Worm (Caenorhabditis elegans): ENCODE results near the gene hsp-90.

Gene hsp-90

DNA sequence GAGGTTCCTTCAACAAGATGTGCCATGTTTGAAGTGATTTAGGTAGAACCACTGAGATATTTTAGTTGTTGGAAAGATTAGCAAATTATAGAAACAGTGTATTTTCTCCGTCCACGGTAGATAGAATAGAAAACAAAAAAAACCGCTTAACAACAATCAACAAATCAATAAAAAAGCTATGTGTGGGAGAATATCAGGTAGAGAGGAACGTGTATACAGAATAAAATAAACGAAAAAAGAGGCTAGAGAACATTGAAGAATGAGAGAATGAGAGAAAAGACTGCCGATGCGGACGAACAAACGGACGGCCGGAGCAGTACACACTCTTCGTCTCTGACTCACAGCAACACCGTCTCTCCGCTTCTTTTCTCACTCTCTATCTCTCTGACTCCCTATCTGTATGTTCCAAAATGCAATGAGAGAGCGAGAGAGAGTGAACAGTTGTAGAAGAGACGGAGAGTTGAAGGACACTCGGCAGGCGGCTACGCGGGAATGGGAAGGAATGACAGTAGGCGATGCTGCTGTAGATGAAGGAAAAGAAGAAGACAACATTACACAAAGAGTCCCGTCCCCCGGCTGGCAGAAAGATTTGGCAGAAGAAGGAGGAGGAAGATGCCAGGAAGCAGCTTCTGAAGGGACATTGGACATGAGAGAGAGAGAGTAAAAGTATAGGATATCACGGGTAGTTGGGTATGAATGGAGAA lies 12.0 kb downstream of the hsp-90 start, which contains the start of gene unc-112 (continued):
- no peak for TF ChIP-seq saeg-2 (GFP tag; IDR thresholded peaks at IDR 0.05)
- no peak for TF ChIP-seq snpc-4 (tag; optimal IDR thresholded peaks at IDR 0.05)
- TF ChIP-seq mdl-1 (tag; optimal IDR thresholded peaks at IDR 0.05) = peak in 1 of 2 experiments; percentile 77
- no peak for TF ChIP-seq madf-9 (GFP tag; conservative IDR thresholded peaks at IDR 0.05)
- no peak for TF ChIP-seq unc-130 (GFP tag; optimal IDR thresholded peaks at IDR 0.05)

DNA sequence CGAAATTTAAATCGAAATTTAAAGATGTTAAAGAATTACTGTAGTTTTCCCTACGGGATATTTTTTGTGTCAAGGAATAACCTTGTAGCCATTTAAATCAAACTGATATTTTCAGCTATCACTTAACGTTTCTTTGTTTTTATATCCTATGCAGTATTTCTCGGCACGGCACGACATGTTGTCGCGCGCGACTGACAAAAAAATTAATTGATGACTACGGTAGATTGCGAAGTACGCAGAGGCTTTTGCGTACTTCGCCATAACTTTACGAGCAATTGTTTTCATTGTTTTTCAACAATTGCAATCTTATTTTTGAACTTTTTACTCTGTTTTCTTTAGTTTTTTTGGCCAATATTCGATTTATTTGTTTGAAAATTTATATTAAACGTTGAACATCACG lies 13.3 kb downstream of the hsp-90 start:
- no peak for TF ChIP-seq dmd-9 (GFP tag; IDR thresholded peaks at IDR 0.05)
- TF ChIP-seq Y48G9A.11 (GFP tag; IDR thresholded peaks at IDR 0.05) = no peak
- no peak for TF ChIP-seq daf-16 (GFP tag; optimal IDR thresholded peaks at IDR 0.05)
- TF ChIP-seq daf-16 (tag; optimal IDR thresholded peaks at IDR 0.05) = no peak
- no peak for TF ChIP-seq madf-5 (GFP tag; IDR thresholded peaks at IDR 0.05)
- TF ChIP-seq unc-39 (tag; optimal IDR thresholded peaks at IDR 0.05) = no peak
- no peak for TF ChIP-seq egl-27 (tag; optimal IDR thresholded peaks at IDR 0.05)
- TF ChIP-seq gei-8 (GFP tag; optimal IDR thresholded peaks at IDR 0.05) = no peak
- no peak for TF ChIP-seq dpl-1 (GFP tag; optimal IDR thresholded peaks at IDR 0.05)
- TF ChIP-seq R02D3.7 (tag; optimal IDR thresholded peaks at IDR 0.05) = no peak
- TF ChIP-seq hmg-1.1 (GFP tag; IDR thresholded peaks at IDR 0.05) = no peak
- TF ChIP-seq lir-3 (tag; optimal IDR thresholded peaks at IDR 0.05) = no peak
- no peak for TF ChIP-seq zip-2 (tag; optimal IDR thresholded peaks at IDR 0.05)

DNA sequence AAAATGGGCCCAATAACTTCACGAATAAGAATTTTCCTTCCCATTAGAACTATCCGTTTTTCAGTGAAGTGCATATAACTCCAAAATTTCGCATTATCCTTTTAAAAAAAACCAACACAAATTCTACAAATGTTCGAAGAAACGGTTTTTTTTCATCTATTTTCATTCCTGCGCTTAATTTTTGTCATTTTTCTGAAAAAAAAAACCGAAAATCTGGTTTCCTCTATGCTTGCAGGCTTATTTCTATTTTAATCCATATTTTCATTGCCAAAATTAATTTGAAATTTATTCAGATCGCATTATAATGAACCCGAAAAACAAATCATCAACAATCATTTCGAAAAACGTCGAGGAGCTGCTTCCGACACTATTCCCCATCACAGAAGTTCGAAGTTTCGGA lies 13.9 kb downstream of the hsp-90 start, which contains the start of gene set-5:
set-5 (plus strand) TSS at position 301 of the 400 bp plus-strand sequence.
- TF ChIP-seq T26A8.4 (GFP tag; IDR thresholded peaks at IDR 0.05) (no peak), aha-1 (tag) (peak; percentile 26)

DNA sequence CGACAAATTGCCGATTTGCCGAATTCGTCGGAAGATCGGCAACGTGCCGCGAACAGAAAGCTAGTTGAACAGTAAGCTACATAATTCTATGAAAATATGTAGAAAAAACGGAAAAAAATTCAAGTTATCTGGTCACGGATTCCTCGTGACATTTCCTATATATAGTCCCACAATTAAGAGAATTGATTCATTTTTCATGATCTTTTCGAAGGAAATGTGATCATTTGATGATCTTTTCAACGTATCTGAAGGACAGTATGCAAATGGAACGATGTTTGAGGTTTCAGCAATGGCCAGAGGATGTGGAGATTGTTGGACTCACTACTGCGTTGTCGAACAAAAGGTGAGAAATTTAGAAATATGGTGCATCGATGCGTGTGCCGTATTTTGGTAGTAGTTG lies 23.2 kb downstream of the hsp-90 start, which contains the start of gene R08A2.9:
R08A2.9 (plus strand) TSS at position 301 of the 400 bp plus-strand sequence.
- TF ChIP-seq F49E8.2 (tag; optimal IDR thresholded peaks at IDR 0.05; ENCODE audit: borderline replicate concordance) = no peak

DNA sequence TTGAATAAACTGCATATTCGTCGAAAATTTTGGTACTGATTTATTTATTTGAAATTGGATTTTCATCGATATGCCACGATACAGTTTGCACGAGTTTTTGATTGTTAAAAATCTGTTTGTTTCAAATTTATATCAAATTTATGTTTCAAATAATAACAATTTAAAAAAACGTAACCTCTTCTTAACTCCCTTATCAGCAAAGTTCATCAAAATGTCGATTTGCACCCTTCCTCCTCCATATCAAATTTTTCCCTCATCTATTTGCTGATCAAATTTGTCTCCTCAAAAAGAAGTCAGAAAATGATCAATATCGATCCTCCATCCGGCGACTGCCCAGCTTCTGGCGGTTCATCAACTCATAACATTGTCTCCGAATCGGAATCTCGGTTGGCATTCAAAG lies 26.4 kb downstream of the hsp-90 start, which contains the start of gene ssp-33:
ssp-33 (plus strand) TSS at position 301 of the 400 bp plus-strand sequence.
- no peak for TF ChIP-seq nhr-111 (GFP tag; optimal IDR thresholded peaks at IDR 0.05)
- no peak for TF ChIP-seq ama-1 (optimal IDR thresholded peaks at IDR 0.05)
- no peak for TF ChIP-seq dmd-6 (GFP tag; IDR thresholded peaks at IDR 0.05)
- no peak for TF ChIP-seq zfp-2 (tag; optimal IDR thresholded peaks at IDR 0.05)
- TF ChIP-seq dmd-8 (GFP tag; IDR thresholded peaks at IDR 0.05) = no peak
- TF ChIP-seq lsy-2 (tag; optimal IDR thresholded peaks at IDR 0.05) = no peak
- TF ChIP-seq ZK546.5 (tag; optimal IDR thresholded peaks at IDR 0.05) = no peak
- TF ChIP-seq ces-1 (GFP tag; optimal IDR thresholded peaks at IDR 0.05) = no peak
- no peak for TF ChIP-seq spr-1 (tag; optimal IDR thresholded peaks at IDR 0.05)
- TF ChIP-seq nhr-28 (tag; optimal IDR thresholded peaks at IDR 0.05) = no peak
- no peak for TF ChIP-seq mdl-1 (tag; optimal IDR thresholded peaks at IDR 0.05)
- no peak for TF ChIP-seq nhr-25 (tag; optimal IDR thresholded peaks at IDR 0.05; ENCODE audit: borderline replicate concordance, insufficient read depth)
- no peak for TF ChIP-seq ceh-32 (tag; optimal IDR thresholded peaks at IDR 0.05; ENCODE audit: poor library complexity)
- TF ChIP-seq zag-1 (tag; optimal IDR thresholded peaks at IDR 0.05) = no peak
- no peak for TF ChIP-seq duxl-1 (tag; optimal IDR thresholded peaks at IDR 0.05; ENCODE audit: poor library complexity)
- TF ChIP-seq Y5F2A.4 (GFP tag; optimal IDR thresholded peaks at IDR 0.05) = no peak
- no peak for TF ChIP-seq skn-1 (tag; optimal IDR thresholded peaks at IDR 0.05)

Measured in whole organism, L4 larva.